Fruit fly (Drosophila melanogaster) whole organism, embryonic: ENCODE results near the gene Sap130.

Source experiments
- Abd-B ChIP-seq: fragments of 200-800 bp; sonication (Bioruptor generic); optimal IDR thresholded peaks from 2 replicates; lab custom pipeline; 2018; ENCODE audit warnings: missing biosample characterization, mild to moderate bottlenecking, missing genetic modification characterization, moderate library complexity
- BEAF-32 ChIP-seq: fragments of 200-800 bp; sonication (Bioruptor generic); optimal IDR thresholded peaks from 3 replicates; lab custom pipeline; 2017; ENCODE audit warnings: missing biosample characterization, missing genetic modification characterization, mild to moderate bottlenecking, moderate library complexity, missing genetic modification reagents
- Bgb ChIP-seq: fragments of 200-800 bp; sonication (Bioruptor generic); IDR thresholded peaks from 2 replicates; pipeline ENCODE4 v1.3.6; 2022; ENCODE audit warnings: missing biosample characterization, missing genetic modification characterization; ENCODE audit not compliant: partially characterized antibody
- CG10209 ChIP-seq: fragments of 200-800 bp; sonication (Bioruptor generic); optimal IDR thresholded peaks from 3 replicates; lab custom pipeline; 2017; ENCODE audit warnings: missing biosample characterization, mild to moderate bottlenecking, missing genetic modification characterization, missing genetic modification reagents
- CG10321 ChIP-seq: fragments of 200-800 bp; sonication (Bioruptor generic); IDR thresholded peaks from 2 replicates; pipeline ENCODE4 v1.3.6; 2022; ENCODE audit warnings: missing biosample characterization, missing genetic modification characterization
- CG10366 ChIP-seq: fragments of 200-800 bp; sonication (Bioruptor generic); IDR thresholded peaks from 2 replicates; pipeline ENCODE4 v1.3.6; 2022; ENCODE audit warnings: missing biosample characterization, missing genetic modification characterization
- CG11093 ChIP-seq: fragments of 200-800 bp; sonication (Bioruptor generic); IDR thresholded peaks from 3 replicates; pipeline ENCODE4 v1.3.6; 2022; ENCODE audit warnings: missing biosample characterization, missing genetic modification characterization
- CG11398 ChIP-seq: fragments of 200-800 bp; sonication (Bioruptor generic); optimal IDR thresholded peaks from 2 replicates; lab custom pipeline; 2016; ENCODE audit warnings: missing biosample characterization, missing genetic modification characterization
- CG15011 ChIP-seq: fragments of 200-800 bp; sonication (Bioruptor generic); optimal IDR thresholded peaks from 3 replicates; lab custom pipeline; 2018; ENCODE audit warnings: missing biosample characterization, mild to moderate bottlenecking, missing genetic modification characterization
- CG15269 ChIP-seq: fragments of 200-800 bp; sonication (Bioruptor generic); optimal IDR thresholded peaks from 2 replicates; lab custom pipeline; 2018; ENCODE audit warnings: missing biosample characterization, mild to moderate bottlenecking, missing genetic modification characterization, moderate library complexity
- CG15514 ChIP-seq: fragments of 200-800 bp; sonication (Bioruptor generic); optimal IDR thresholded peaks from 3 replicates; lab custom pipeline; 2017; ENCODE audit warnings: missing biosample characterization, missing genetic modification characterization, mild to moderate bottlenecking, moderate library complexity, missing genetic modification reagents
- CG15601 ChIP-seq: fragments of 200-800 bp; sonication (Bioruptor generic); optimal IDR thresholded peaks from 3 replicates; lab custom pipeline; 2019; ENCODE audit warnings: missing biosample characterization, mild to moderate bottlenecking, missing genetic modification characterization, moderate library complexity
- CG16815 ChIP-seq: fragments of 200-800 bp; sonication (Bioruptor generic); optimal IDR thresholded peaks from 3 replicates; lab custom pipeline; 2017; ENCODE audit warnings: missing biosample characterization, mild to moderate bottlenecking, missing genetic modification characterization
- CG17361 ChIP-seq: fragments of 200-800 bp; sonication (Bioruptor generic); IDR thresholded peaks from 3 replicates; pipeline ENCODE4 v1.3.6; 2022; ENCODE audit warnings: missing biosample characterization, missing genetic modification characterization
- CG17568 ChIP-seq: fragments of 200-800 bp; sonication (Bioruptor generic); optimal IDR thresholded peaks from 2 replicates; lab custom pipeline; 2018; ENCODE audit warnings: missing biosample characterization, mild to moderate bottlenecking, missing genetic modification characterization, moderate library complexity
- CG33213 ChIP-seq: fragments of 200-800 bp; sonication (Bioruptor generic); optimal IDR thresholded peaks from 3 replicates; lab custom pipeline; 2016; ENCODE audit warnings: missing biosample characterization, missing genetic modification characterization
- CG4360 ChIP-seq: fragments of 200-800 bp; sonication (Bioruptor generic); IDR thresholded peaks from 2 replicates; pipeline ENCODE4 v1.3.6; 2022; ENCODE audit warnings: missing biosample characterization, missing genetic modification characterization
- CG4424 ChIP-seq: fragments of 200-800 bp; sonication (Bioruptor generic); optimal IDR thresholded peaks from 3 replicates; lab custom pipeline; 2016; ENCODE audit warnings: missing biosample characterization, missing genetic modification characterization
- CG4730 ChIP-seq: fragments of 200-800 bp; sonication (Bioruptor generic); IDR thresholded peaks from 2 replicates; pipeline ENCODE4 v1.3.6; 2022; ENCODE audit warnings: missing biosample characterization, missing genetic modification characterization
- CG5953 ChIP-seq: fragments of 200-800 bp; sonication (Bioruptor generic); IDR thresholded peaks from 2 replicates; pipeline ENCODE4 v1.3.6; 2022; ENCODE audit warnings: missing biosample characterization, missing genetic modification characterization
- CG6175 ChIP-seq: fragments of 200-800 bp; sonication (Bioruptor generic); IDR thresholded peaks from 3 replicates; pipeline ENCODE4 v1.3.6; 2022; ENCODE audit warnings: missing biosample characterization, missing genetic modification characterization
- CG9609 ChIP-seq: fragments of 200-800 bp; sonication (Bioruptor generic); optimal IDR thresholded peaks from 3 replicates; lab custom pipeline; 2016; ENCODE audit warnings: missing biosample characterization, missing genetic modification characterization
- CG9817 ChIP-seq: fragments of 200-800 bp; sonication (Bioruptor generic); optimal IDR thresholded peaks from 2 replicates; lab custom pipeline; 2018; ENCODE audit warnings: missing biosample characterization, mild to moderate bottlenecking, missing genetic modification characterization, moderate library complexity
- D19A ChIP-seq: fragments of 200-800 bp; optimal IDR thresholded peaks from 3 replicates; lab custom pipeline; 2019; ENCODE audit warnings: missing biosample characterization, mild to moderate bottlenecking, missing genetic modification characterization, moderate library complexity
- Drgx ChIP-seq: fragments of 200-800 bp; sonication (Bioruptor generic); IDR thresholded peaks from 2 replicates; pipeline ENCODE4 v1.3.6; 2022; ENCODE audit warnings: missing biosample characterization, missing genetic modification characterization
- E2f1 ChIP-seq: fragments of 200-800 bp; sonication (Bioruptor generic); IDR thresholded peaks from 2 replicates; pipeline ENCODE4 v1.3.6; 2022; ENCODE audit warnings: missing biosample characterization, missing genetic modification characterization
- Fer1 ChIP-seq: fragments of 200-800 bp; sonication (Bioruptor generic); optimal IDR thresholded peaks from 2 replicates; lab custom pipeline; 2017; ENCODE audit warnings: missing biosample characterization, mild to moderate bottlenecking, missing genetic modification characterization
- HLH3B ChIP-seq: fragments of 200-800 bp; sonication (Bioruptor generic); IDR thresholded peaks from 2 replicates; pipeline ENCODE4 v1.3.6; 2022; ENCODE audit warnings: missing biosample characterization, missing genetic modification characterization
- HLHmδ ChIP-seq: fragments of 200-800 bp; sonication (Bioruptor generic); optimal IDR thresholded peaks from 2 replicates; lab custom pipeline; 2018; ENCODE audit warnings: missing biosample characterization, mild to moderate bottlenecking, missing genetic modification characterization, moderate library complexity
- Hand ChIP-seq: fragments of 200-800 bp; sonication (Bioruptor generic); optimal IDR thresholded peaks from 2 replicates; lab custom pipeline; 2017; ENCODE audit warnings: mild to moderate bottlenecking, missing biosample characterization, missing genetic modification reagents, missing genetic modification characterization
- Hr39 ChIP-seq: fragments of >200 bp; optimal IDR thresholded peaks from 2 replicates; lab custom pipeline; 2017
- Ptx1 ChIP-seq: fragments of 200-800 bp; sonication (Bioruptor generic); IDR thresholded peaks from 2 replicates; pipeline ENCODE4 v1.3.6; 2022; ENCODE audit warnings: missing biosample characterization, missing genetic modification characterization
- Ssrp ChIP-seq: fragments of 200-800 bp; sonication (Bioruptor generic); optimal IDR thresholded peaks from 2 replicates; lab custom pipeline; 2018; ENCODE audit warnings: missing biosample characterization, mild to moderate bottlenecking, missing genetic modification characterization, moderate library complexity
- Tbp ChIP-seq: fragments of >200 bp; optimal IDR thresholded peaks from 2 replicates; lab custom pipeline; 2018; ENCODE audit warnings: missing biosample characterization, missing genetic modification characterization
- bbx ChIP-seq: fragments of 200-800 bp; sonication (Bioruptor generic); IDR thresholded peaks from 2 replicates; pipeline ENCODE4 v1.3.6; 2022; ENCODE audit warnings: missing biosample characterization, missing genetic modification characterization; ENCODE audit not compliant: partially characterized antibody
- bigmax ChIP-seq: fragments of 200-800 bp; sonication (Bioruptor generic); optimal IDR thresholded peaks from 2 replicates; lab custom pipeline; 2018; ENCODE audit warnings: missing biosample characterization, mild to moderate bottlenecking, missing genetic modification characterization
- btn ChIP-seq: fragments of 200-800 bp; sonication (Bioruptor generic); optimal IDR thresholded peaks from 2 replicates; lab custom pipeline; 2016; ENCODE audit warnings: missing biosample characterization, missing genetic modification characterization
- chm ChIP-seq: fragments of 200-800 bp; sonication (Bioruptor generic); IDR thresholded peaks from 2 replicates; pipeline ENCODE4 v1.3.6; 2022; ENCODE audit warnings: missing biosample characterization, missing genetic modification characterization
- gsb-n ChIP-seq: fragments of 200-800 bp; sonication (Bioruptor generic); optimal IDR thresholded peaks from 3 replicates; lab custom pipeline; 2018; ENCODE audit warnings: missing biosample characterization, mild to moderate bottlenecking, missing genetic modification characterization
- luna ChIP-seq: fragments of 200-800 bp; sonication (Bioruptor generic); optimal IDR thresholded peaks from 2 replicates; lab custom pipeline; 2016; ENCODE audit warnings: missing biosample characterization, missing genetic modification characterization
- org-1 ChIP-seq: fragments of 200-800 bp; sonication (Bioruptor generic); optimal IDR thresholded peaks from 2 replicates; lab custom pipeline; 2017; ENCODE audit warnings: missing biosample characterization, missing genetic modification characterization
- pros ChIP-seq: fragments of 200-800 bp; sonication (Bioruptor generic); optimal IDR thresholded peaks from 3 replicates; lab custom pipeline; 2019; ENCODE audit warnings: missing biosample characterization, mild to moderate bottlenecking, missing genetic modification characterization, moderate library complexity
- scrt ChIP-seq: fragments of 200-800 bp; sonication (Bioruptor generic); optimal IDR thresholded peaks from 2 replicates; lab custom pipeline; 2018; ENCODE audit warnings: missing biosample characterization, mild to moderate bottlenecking, missing genetic modification characterization, moderate library complexity
- slp2 ChIP-seq: fragments of 200-800 bp; sonication (Bioruptor generic); optimal IDR thresholded peaks from 2 replicates; lab custom pipeline; 2016; ENCODE audit warnings: missing biosample characterization, missing genetic modification characterization
- tap ChIP-seq: fragments of 200-800 bp; optimal IDR thresholded peaks from 3 replicates; lab custom pipeline; 2019; ENCODE audit warnings: missing biosample characterization, mild to moderate bottlenecking, missing genetic modification characterization, moderate library complexity
- tin ChIP-seq: fragments of 200-800 bp; sonication (Bioruptor generic); optimal IDR thresholded peaks from 3 replicates; lab custom pipeline; 2016; ENCODE audit warnings: missing biosample characterization, missing genetic modification characterization
- toy ChIP-seq: fragments of 200-800 bp; sonication (Bioruptor generic); IDR thresholded peaks from 2 replicates; pipeline ENCODE4 v1.3.6; 2022; ENCODE audit warnings: missing biosample characterization, missing genetic modification characterization
- twi ChIP-seq: fragments of 200-800 bp; optimal IDR thresholded peaks from 2 replicates; lab custom pipeline; 2019; ENCODE audit warnings: missing biosample characterization, mild to moderate bottlenecking, missing genetic modification characterization, moderate library complexity
- wek ChIP-seq: fragments of 200-800 bp; sonication (Bioruptor generic); optimal IDR thresholded peaks from 3 replicates; lab custom pipeline; 2018; ENCODE audit warnings: missing biosample characterization, mild to moderate bottlenecking, missing genetic modification characterization, moderate library complexity
- zfh1 ChIP-seq: fragments of 200-800 bp; sonication (Bioruptor generic); IDR thresholded peaks from 3 replicates; pipeline ENCODE4 v1.3.6; 2022; ENCODE audit warnings: missing biosample characterization, missing genetic modification characterization
- zfh2 ChIP-seq: fragments of 200-800 bp; sonication (Bioruptor generic); optimal IDR thresholded peaks from 2 replicates; lab custom pipeline; 2016; ENCODE audit warnings: missing biosample characterization, missing genetic modification characterization

Gene Sap130

dm6 chr3L:12806290-12806743, 615 bp downstream of the Sap130 start (continued):
- TF ChIP-seq CG15269 (tag; lab: Kevin White, UChicago): peak; percentile 80
- no peak for TF ChIP-seq toy (GFP tag; lab: Robert Waterston, UW)
- peak; percentile 74 for TF ChIP-seq Fer1 (GFP tag; lab: Kevin White, UChicago)
- peak; percentile 57 for TF ChIP-seq Ptx1 (GFP tag; lab: Robert Waterston, UW)
- no peak for TF ChIP-seq btn (GFP tag; lab: Kevin White, UChicago)
- TF ChIP-seq CG6175 (GFP tag; lab: Robert Waterston, UW): no peak
- peak; percentile 45 for TF ChIP-seq CG10366
- TF ChIP-seq tin: peak; percentile 47
- no peak for TF ChIP-seq CG11398 (GFP tag; lab: Kevin White, UChicago)
- TF ChIP-seq CG10209 (GFP tag; lab: Kevin White, UChicago): peak; percentile 67
- peak; percentile 37 for TF ChIP-seq Ssrp (tag; lab: Kevin White, UChicago)
- no peak for TF ChIP-seq pros (GFP tag; lab: Kevin White, UChicago)
- TF ChIP-seq HLHmδ: no peak
- TF ChIP-seq bigmax (GFP tag; lab: Kevin White, UChicago): no peak
- TF ChIP-seq zfh2 (GFP tag; lab: Kevin White, UChicago): no peak
- TF ChIP-seq CG17568: no peak
- TF ChIP-seq CG15011 (GFP tag; lab: Kevin White, UChicago): no peak
- TF ChIP-seq CG15514 (GFP tag; lab: Kevin White, UChicago): peak; percentile 41
- peak; percentile 79; the same call in 1 of the 2 replicates for TF ChIP-seq chm
- TF ChIP-seq BEAF-32 (GFP tag; lab: Kevin White, UChicago): no peak
- no peak for TF ChIP-seq CG5953 (GFP tag; lab: Robert Waterston, UW)
- TF ChIP-seq CG17361 (GFP tag; lab: Robert Waterston, UW): peak; percentile 47; the same call in 1 of the 3 replicates
- TF ChIP-seq CG11093 (GFP tag; lab: Robert Waterston, UW): no peak
- TF ChIP-seq Drgx (GFP tag; lab: Robert Waterston, UW): peak; percentile 66; the same call in 1 of the 2 replicates
- TF ChIP-seq zfh1 (GFP tag; lab: Robert Waterston, UW): peak; percentile 38; the same call in 1 of the 3 replicates
- TF ChIP-seq wek (GFP tag; lab: Kevin White, UChicago): no peak
- TF ChIP-seq slp2: no peak
- no peak for TF ChIP-seq bbx (GFP tag; lab: Robert Waterston, UW)
- peak; percentile 12 for TF ChIP-seq org-1 (GFP tag; lab: Kevin White, UChicago)
- TF ChIP-seq CG4730: no peak
- no peak for TF ChIP-seq CG16815
- TF ChIP-seq gsb-n: peak; percentile 50
- no peak for TF ChIP-seq Bgb (GFP tag; lab: Robert Waterston, UW)
- TF ChIP-seq CG33213 (GFP tag; lab: Kevin White, UChicago): peak; percentile 36
- peak; percentile 50 for TF ChIP-seq Hand (GFP tag; lab: Kevin White, UChicago)
- peak; percentile 20; the same call in 1 of the 2 replicates for TF ChIP-seq HLH3B (GFP tag; lab: Robert Waterston, UW)
- TF ChIP-seq tap (tag; lab: Kevin White, UChicago): peak; percentile 69
- TF ChIP-seq CG15601: peak; percentile 56
- TF ChIP-seq luna: no peak
- TF ChIP-seq CG10321 (GFP tag; lab: Robert Waterston, UW): no peak
- TF ChIP-seq Tbp (GFP tag; lab: Kevin White, UChicago): no peak
- no peak for TF ChIP-seq Abd-B
- no peak for TF ChIP-seq twi (tag; lab: Kevin White, UChicago)
- TF ChIP-seq CG9609 (GFP tag; lab: Kevin White, UChicago): no peak
- 0 out of 2 replicates have a peak, but pooled peaks have one; percentile 19 for TF ChIP-seq E2f1 (GFP tag; lab: Robert Waterston, UW)
- TF ChIP-seq CG9817 (tag; lab: Kevin White, UChicago): peak; percentile 6
- peak; percentile 76 for TF ChIP-seq D19A (tag; lab: Kevin White, UChicago)
- peak; percentile 73 for TF ChIP-seq CG4360 (GFP tag; lab: Robert Waterston, UW)
- peak; percentile 19 for TF ChIP-seq CG4424 (GFP tag; lab: Kevin White, UChicago)
- no peak for TF ChIP-seq scrt (GFP tag; lab: Kevin White, UChicago)
- TF ChIP-seq Hr39 (lab: Kevin White, UChicago): no peak
